Worm (Caenorhabditis elegans) whole organism, early embryonic: ENCODE results near the gene C33F10.11.

ENCODE experiments used
- ceh-13 ChIP-seq: fragments of 200-800 bp; sonication (Bioruptor generic); optimal IDR thresholded peaks from 2 replicates; lab custom pipeline; 2018; ENCODE audit warnings: mild to moderate bottlenecking, missing genetic modification characterization, missing compliant biosample characterization
- tra-4 ChIP-seq: sonication (generic microtip); optimal IDR thresholded peaks from 2 replicates; lab custom pipeline; 2017; ENCODE audit warnings: missing genetic modification characterization, missing compliant biosample characterization

DNA sequence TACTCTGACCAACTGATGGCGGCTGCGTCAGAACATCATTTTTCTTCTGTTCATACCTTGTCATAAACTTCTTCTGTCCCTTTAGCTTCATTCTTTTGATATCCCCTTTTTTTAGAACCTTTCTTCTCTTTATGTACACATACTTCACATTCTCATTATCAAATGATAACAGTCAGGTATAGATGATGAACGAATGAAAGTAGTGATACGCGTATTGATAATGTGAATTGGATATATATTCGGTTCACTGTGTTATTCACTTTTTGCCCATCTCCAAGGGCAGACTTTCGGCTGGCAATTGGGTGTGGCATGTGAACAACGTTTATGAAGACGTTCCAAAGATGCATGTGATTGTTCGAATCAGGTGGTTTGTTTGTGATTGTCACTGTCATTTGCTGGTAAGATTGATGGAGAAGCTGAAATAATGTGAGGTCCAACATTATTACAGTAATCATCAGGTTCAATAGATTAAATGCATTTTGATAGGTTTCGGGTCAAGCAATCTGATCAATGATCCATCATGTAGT, 39.7 kb upstream of the C33F10.11 start, which contains the start of gene F11G11.15:
- TF ChIP-seq ceh-13 (GFP tag; lab: Kevin White, UChicago) (no peak), tra-4 (tag; lab: Kevin White, UChicago) (no peak)
